Fruit fly (Drosophila melanogaster): ENCODE data around the gene ND-15.

- TF ChIP-seq CG32121 (GFP tag; IDR thresholded peaks at IDR 0.05): no peak
- TF ChIP-seq fd96Ca (GFP tag; IDR thresholded peaks at IDR 0.05): no peak
- TF ChIP-seq CG34367 (tag; optimal IDR thresholded peaks at IDR 0.05): no peak
- no peak for TF ChIP-seq CG14655 (GFP tag; optimal IDR thresholded peaks at IDR 0.05)
- TF ChIP-seq CG15710 (tag; optimal IDR thresholded peaks at IDR 0.05): no peak
- no peak for TF ChIP-seq D1 (tag; optimal IDR thresholded peaks at IDR 0.05)
- TF ChIP-seq Ets98B (GFP tag; IDR thresholded peaks at IDR 0.05): no peak
- no peak for TF ChIP-seq CG12605 (GFP tag; IDR thresholded peaks at IDR 0.05)
- no peak for TF ChIP-seq EcR (GFP tag; optimal IDR thresholded peaks at IDR 0.05)
- TF ChIP-seq CG13204 (GFP tag; optimal IDR thresholded peaks at IDR 0.05): no peak
- TF ChIP-seq CG8301 (tag; optimal IDR thresholded peaks at IDR 0.05): no peak
- TF ChIP-seq rn (GFP tag; IDR thresholded peaks at IDR 0.05): no peak
Observed at dm6 chr2L:78828-79227, 35.7 kb upstream of the ND-15 start.

All from whole organism, pupa.